Fruit fly (Drosophila melanogaster) whole organism, embryonic: ENCODE results near the gene CG15047.

Source experiments
- Adf1 ChIP-seq: fragments of 200-800 bp; sonication (Bioruptor generic); IDR thresholded peaks from 2 replicates; pipeline ENCODE4 v1.3.6; 2022; ENCODE audit warnings: missing biosample characterization, missing genetic modification characterization
- Bdp1 ChIP-seq: fragments of 200-800 bp; sonication (Bioruptor generic); optimal IDR thresholded peaks from 3 replicates; lab custom pipeline; 2016; ENCODE audit warnings: missing biosample characterization, missing genetic modification characterization
- Blimp-1 ChIP-seq: fragments of 200-800 bp; sonication (Bioruptor generic); optimal IDR thresholded peaks from 3 replicates; lab custom pipeline; 2018; ENCODE audit warnings: missing biosample characterization, missing genetic modification characterization, mild to moderate bottlenecking, moderate library complexity, missing genetic modification reagents
- CG11696 ChIP-seq: fragments of 200-800 bp; sonication (Bioruptor generic); IDR thresholded peaks from 2 replicates; pipeline ENCODE4 v1.3.6; 2022; ENCODE audit warnings: missing biosample characterization, missing genetic modification characterization
- CG13424 ChIP-seq: fragments of 200-800 bp; sonication (Bioruptor generic); optimal IDR thresholded peaks from 2 replicates; lab custom pipeline; 2019; ENCODE audit warnings: missing biosample characterization, mild to moderate bottlenecking, missing genetic modification characterization, moderate library complexity
- CG15269 ChIP-seq: fragments of 200-800 bp; sonication (Bioruptor generic); optimal IDR thresholded peaks from 2 replicates; lab custom pipeline; 2018; ENCODE audit warnings: missing biosample characterization, mild to moderate bottlenecking, missing genetic modification characterization, moderate library complexity
- CG16863 ChIP-seq: fragments of 200-800 bp; sonication (Bioruptor generic); optimal IDR thresholded peaks from 3 replicates; lab custom pipeline; 2016; ENCODE audit warnings: missing biosample characterization, missing genetic modification characterization
- CG17328 ChIP-seq: fragments of 200-800 bp; sonication (Bioruptor generic); IDR thresholded peaks from 2 replicates; pipeline ENCODE4 v1.3.6; 2022; ENCODE audit warnings: missing biosample characterization, missing genetic modification characterization
- CG2678 ChIP-seq: fragments of 200-800 bp; sonication (Bioruptor generic); optimal IDR thresholded peaks from 3 replicates; lab custom pipeline; 2019; ENCODE audit warnings: missing biosample characterization, mild to moderate bottlenecking, missing genetic modification characterization, moderate library complexity
- CG3163 ChIP-seq: fragments of 200-800 bp; sonication (Bioruptor generic); optimal IDR thresholded peaks from 3 replicates; lab custom pipeline; 2016; ENCODE audit warnings: missing biosample characterization, missing genetic modification characterization
- CG33557 ChIP-seq: fragments of 200-800 bp; sonication (Bioruptor generic); optimal IDR thresholded peaks from 2 replicates; lab custom pipeline; 2019; ENCODE audit warnings: missing biosample characterization, mild to moderate bottlenecking, missing genetic modification characterization, moderate library complexity
- CG4328 ChIP-seq: fragments of 200-800 bp; sonication (Bioruptor generic); optimal IDR thresholded peaks from 3 replicates; lab custom pipeline; 2017; ENCODE audit warnings: missing biosample characterization, missing genetic modification reagents, missing genetic modification characterization
- CG6175 ChIP-seq: fragments of 200-800 bp; sonication (Bioruptor generic); IDR thresholded peaks from 3 replicates; pipeline ENCODE4 v1.3.6; 2022; ENCODE audit warnings: missing biosample characterization, missing genetic modification characterization
- CG6689 ChIP-seq: fragments of 200-800 bp; sonication (Bioruptor generic); IDR thresholded peaks from 2 replicates; pipeline ENCODE4 v1.3.6; 2022; ENCODE audit warnings: missing biosample characterization, missing genetic modification characterization
- CG7556 ChIP-seq: fragments of 200-800 bp; sonication (Bioruptor generic); optimal IDR thresholded peaks from 2 replicates; lab custom pipeline; 2017; ENCODE audit warnings: missing biosample characterization, mild to moderate bottlenecking, missing genetic modification characterization
- CG7963 ChIP-seq: fragments of 200-800 bp; sonication (Bioruptor generic); IDR thresholded peaks from 3 replicates; pipeline ENCODE4 v1.3.6; 2022; ENCODE audit warnings: missing biosample characterization, missing genetic modification characterization; ENCODE audit not compliant: partially characterized antibody
- CG8089 ChIP-seq: fragments of 200-800 bp; sonication (Bioruptor generic); optimal IDR thresholded peaks from 3 replicates; lab custom pipeline; 2016; ENCODE audit warnings: missing biosample characterization, missing genetic modification characterization
- CG8924 ChIP-seq: fragments of 200-800 bp; optimal IDR thresholded peaks from 3 replicates; lab custom pipeline; 2019; ENCODE audit warnings: missing biosample characterization, mild to moderate bottlenecking, missing genetic modification characterization, moderate library complexity
- CoRest ChIP-seq: fragments of 200-800 bp; sonication (Bioruptor generic); optimal IDR thresholded peaks from 3 replicates; lab custom pipeline; 2018; ENCODE audit warnings: missing biosample characterization, mild to moderate bottlenecking, missing genetic modification characterization, moderate library complexity
- Dek ChIP-seq: fragments of 200-800 bp; sonication (Bioruptor generic); optimal IDR thresholded peaks from 3 replicates; lab custom pipeline; 2019; ENCODE audit warnings: missing biosample characterization, mild to moderate bottlenecking, missing genetic modification characterization, moderate library complexity
- Doc2 ChIP-seq: fragments of 200-800 bp; sonication (Bioruptor generic); IDR thresholded peaks from 2 replicates; pipeline ENCODE4 v1.3.6; 2022; ENCODE audit warnings: missing biosample characterization, missing genetic modification characterization
- E2f2 ChIP-seq: fragments of 200-800 bp; sonication (Bioruptor generic); IDR thresholded peaks from 2 replicates; pipeline ENCODE4 v1.3.6; 2022; ENCODE audit warnings: missing biosample characterization, missing genetic modification characterization
- Eip74EF ChIP-seq, 2 experiments: fragments of 200-800 bp in 1 of 2; fragments of >200 bp in 1 of 2; sonication (Bioruptor generic) in 1 of 2; optimal IDR thresholded peaks; 2 replicates each; lab custom pipeline; 2017 to 2019; ENCODE audit warnings: missing biosample characterization in 2 of 2, missing genetic modification characterization in 2 of 2, mild to moderate bottlenecking in 1 of 2, moderate library complexity in 1 of 2
- Ets65A ChIP-seq: fragments of 200-800 bp; sonication (Bioruptor generic); peaks from one replicate; lab custom pipeline; 2016; ENCODE audit warnings: missing biosample characterization, missing genetic modification characterization
- HHEX ChIP-seq: fragments of 200-800 bp; sonication (Bioruptor generic); optimal IDR thresholded peaks from 3 replicates; lab custom pipeline; 2017; ENCODE audit warnings: missing biosample characterization, mild to moderate bottlenecking, missing genetic modification characterization, missing genetic modification reagents
- HLHmδ ChIP-seq: fragments of 200-800 bp; sonication (Bioruptor generic); optimal IDR thresholded peaks from 2 replicates; lab custom pipeline; 2018; ENCODE audit warnings: missing biosample characterization, mild to moderate bottlenecking, missing genetic modification characterization, moderate library complexity
- Hmx ChIP-seq: fragments of 200-800 bp; sonication (Bioruptor generic); optimal IDR thresholded peaks from 2 replicates; lab custom pipeline; 2016; ENCODE audit warnings: missing biosample characterization, missing genetic modification characterization
- Lhr ChIP-seq: fragments of 200-800 bp; sonication (Bioruptor generic); optimal IDR thresholded peaks from 3 replicates; lab custom pipeline; 2017; ENCODE audit warnings: mild to moderate bottlenecking, missing biosample characterization, missing genetic modification reagents, missing genetic modification characterization
- Mad ChIP-seq: fragments of 200-800 bp; sonication (Bioruptor generic); optimal IDR thresholded peaks from 2 replicates; lab custom pipeline; 2016; ENCODE audit warnings: missing biosample characterization, missing genetic modification characterization
- NK7.1 ChIP-seq: fragments of 200-800 bp; sonication (Bioruptor generic); optimal IDR thresholded peaks from 3 replicates; lab custom pipeline; 2016; ENCODE audit warnings: missing biosample characterization, missing genetic modification characterization
- Rx ChIP-seq: fragments of 200-800 bp; sonication (Bioruptor generic); IDR thresholded peaks from 2 replicates; pipeline ENCODE4 v1.3.6; 2022; ENCODE audit warnings: missing biosample characterization, missing genetic modification characterization
- Xbp1 ChIP-seq: fragments of 200-800 bp; sonication (Bioruptor generic); optimal IDR thresholded peaks from 3 replicates; lab custom pipeline; 2016; ENCODE audit warnings: missing biosample characterization, mild to moderate bottlenecking, missing genetic modification characterization
- abd-A ChIP-seq: fragments of 200-800 bp; sonication (Bioruptor generic); optimal IDR thresholded peaks from 3 replicates; lab custom pipeline; 2019; ENCODE audit warnings: missing biosample characterization, mild to moderate bottlenecking, missing genetic modification characterization, moderate library complexity
- ato ChIP-seq: fragments of 200-800 bp; sonication (Bioruptor generic); IDR thresholded peaks from 2 replicates; pipeline ENCODE4 v1.3.6; 2022; ENCODE audit warnings: missing biosample characterization, missing genetic modification characterization; ENCODE audit not compliant: partially characterized antibody
- az2 ChIP-seq: fragments of 200-800 bp; sonication (Bioruptor generic); optimal IDR thresholded peaks from 3 replicates; lab custom pipeline; 2016; ENCODE audit warnings: missing biosample characterization, missing genetic modification characterization
- bowl ChIP-seq: fragments of 200-800 bp; sonication (Bioruptor generic); IDR thresholded peaks from 2 replicates; pipeline ENCODE4 v1.3.6; 2022; ENCODE audit warnings: missing biosample characterization, missing genetic modification characterization
- cato ChIP-seq: fragments of 200-800 bp; sonication (Bioruptor generic); optimal IDR thresholded peaks from 2 replicates; lab custom pipeline; 2016; ENCODE audit warnings: missing biosample characterization, missing genetic modification characterization, borderline replicate concordance
- crp ChIP-seq, 2 experiments: fragments of 200-800 bp; sonication (Bioruptor generic); optimal IDR thresholded peaks; 2 replicates in 1 of 2; 3 replicates in 1 of 2; lab custom pipeline; 2017; ENCODE audit warnings: missing biosample characterization in 2 of 2, missing genetic modification characterization in 2 of 2, mild to moderate bottlenecking in 1 of 2, moderate library complexity in 1 of 2
- da ChIP-seq: fragments of 200-800 bp; sonication (Bioruptor generic); optimal IDR thresholded peaks from 2 replicates; lab custom pipeline; 2016; ENCODE audit warnings: missing biosample characterization, missing genetic modification characterization
- dm ChIP-seq: fragments of 200-800 bp; sonication (Bioruptor generic); optimal IDR thresholded peaks from 3 replicates; lab custom pipeline; 2016; ENCODE audit warnings: missing biosample characterization, missing genetic modification characterization
- dpn ChIP-seq, 2 experiments: fragments of 200-800 bp; sonication (Bioruptor generic); optimal IDR thresholded peaks; 3 replicates each; lab custom pipeline; 2016; ENCODE audit warnings: missing biosample characterization in 2 of 2, missing genetic modification characterization in 2 of 2
- fru ChIP-seq: fragments of >200 bp; optimal IDR thresholded peaks from 2 replicates; lab custom pipeline; 2017
- gsb ChIP-seq: fragments of 200-800 bp; sonication (Bioruptor generic); IDR thresholded peaks from 2 replicates; pipeline ENCODE4 v1.3.6; 2022; ENCODE audit warnings: missing biosample characterization, missing genetic modification characterization
- hth ChIP-seq: fragments of >200 bp; optimal IDR thresholded peaks from 2 replicates; lab custom pipeline; 2017; ENCODE audit warnings: inconsistent platforms
- kah ChIP-seq: fragments of 200-800 bp; sonication (Bioruptor generic); optimal IDR thresholded peaks from 2 replicates; lab custom pipeline; 2018; ENCODE audit warnings: missing biosample characterization, mild to moderate bottlenecking, missing genetic modification characterization
- lbe ChIP-seq: fragments of 200-800 bp; sonication (Bioruptor generic); optimal IDR thresholded peaks from 2 replicates; lab custom pipeline; 2016; ENCODE audit warnings: missing biosample characterization, mild to moderate bottlenecking, missing genetic modification characterization
- luna ChIP-seq: fragments of 200-800 bp; sonication (Bioruptor generic); optimal IDR thresholded peaks from 2 replicates; lab custom pipeline; 2016; ENCODE audit warnings: missing biosample characterization, missing genetic modification characterization
- sc ChIP-seq, 3 experiments: fragments of >200 bp in 2 of 3; fragments of 200-800 bp in 1 of 3; sonication (Bioruptor generic) in 1 of 3; optimal IDR thresholded peaks; 2 replicates in 2 of 3; 3 replicates in 1 of 3; lab custom pipeline; 2017; ENCODE audit warnings: mild to moderate bottlenecking in 1 of 3, missing biosample characterization in 1 of 3, missing genetic modification characterization in 1 of 3, missing genetic modification reagents in 1 of 3
- schlank ChIP-seq: fragments of 200-800 bp; sonication (Bioruptor generic); optimal IDR thresholded peaks from 2 replicates; lab custom pipeline; 2018; ENCODE audit warnings: missing biosample characterization, mild to moderate bottlenecking, missing genetic modification characterization
- tx ChIP-seq: fragments of 200-800 bp; sonication (Bioruptor generic); optimal IDR thresholded peaks from 2 replicates; lab custom pipeline; 2016; ENCODE audit warnings: missing biosample characterization, missing genetic modification characterization

Gene CG15047

DNA sequence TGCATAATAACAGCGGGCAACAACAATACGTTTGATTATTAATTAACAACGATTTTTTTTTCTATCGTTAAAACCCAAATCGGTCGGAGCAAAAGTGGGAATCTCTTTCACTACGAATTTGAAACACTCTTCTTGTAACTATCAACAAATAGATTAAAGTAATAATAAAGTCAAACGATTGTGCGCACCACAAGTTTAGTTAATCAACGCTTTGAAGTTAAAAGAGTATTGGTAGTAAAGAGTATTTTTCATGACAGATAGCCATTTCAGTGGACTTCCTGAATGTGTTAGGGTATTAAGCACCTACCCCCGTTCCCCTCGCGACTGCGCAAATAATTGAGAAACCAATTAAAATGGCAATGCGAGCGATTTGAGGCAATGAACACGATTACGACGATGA is 18.3 kb downstream of the CG15047 start (continued):
- peak; percentile 83 to 84 for TF ChIP-seq dpn (GFP tag; optimal IDR thresholded peaks at IDR 0.05; lab: Kevin White, UChicago)
- peak; percentile 71 for TF ChIP-seq CG16863 (GFP tag; lab: Kevin White, UChicago)
- peak; percentile 51 for TF ChIP-seq Bdp1 (GFP tag; lab: Kevin White, UChicago)
- TF ChIP-seq Blimp-1 (GFP tag; lab: Kevin White, UChicago) = peak; percentile 52
- 0 out of 2 replicates have a peak, but pooled peaks have one; percentile 17 for TF ChIP-seq Doc2
- peak; percentile 33 for TF ChIP-seq luna
- no peak for TF ChIP-seq fru (lab: Kevin White, UChicago)
- TF ChIP-seq CG8089 (GFP tag; lab: Kevin White, UChicago) = peak; percentile 55
- TF ChIP-seq ato (GFP tag; lab: Robert Waterston, UW) = no peak
- TF ChIP-seq E2f2 = peak; percentile 53
- TF ChIP-seq CG13424 = peak; percentile 85
- peak; percentile 12 for TF ChIP-seq CG4328 (GFP tag; lab: Kevin White, UChicago)
- peak; percentile 53; the same call in 1 of the 2 replicates for TF ChIP-seq Adf1
- peak; percentile 73 for TF ChIP-seq CG17328
- TF ChIP-seq da (GFP tag; lab: Kevin White, UChicago) = no peak
- peak; percentile 59 for TF ChIP-seq Mad (GFP tag; lab: Kevin White, UChicago)
- 0 out of 2 replicates have a peak, but pooled peaks have one; percentile 39 for TF ChIP-seq CG11696 (GFP tag; lab: Robert Waterston, UW)
- TF ChIP-seq HHEX = peak; percentile 75
- TF ChIP-seq cato = peak; percentile 8
- TF ChIP-seq Hmx (GFP tag; lab: Kevin White, UChicago) = no peak
- peak; percentile 65 for TF ChIP-seq tx (GFP tag; lab: Kevin White, UChicago)
- no peak for TF ChIP-seq CG33557 (GFP tag; lab: Kevin White, UChicago)
- TF ChIP-seq Dek (tag; lab: Kevin White, UChicago) = peak; percentile 68
- TF ChIP-seq az2 (GFP tag; lab: Kevin White, UChicago) = peak; percentile 68
- peak; percentile 49 for TF ChIP-seq CG3163 (GFP tag; lab: Kevin White, UChicago)
- peak in 1 of 2 experiments; percentile 54 for TF ChIP-seq Eip74EF (GFP tag; optimal IDR thresholded peaks at IDR 0.05; lab: Kevin White, UChicago)
- peak; percentile 89 for TF ChIP-seq gsb (GFP tag; lab: Robert Waterston, UW)
- peak; percentile 74 for TF ChIP-seq CG8924 (tag; lab: Kevin White, UChicago)
- peak; percentile 86 for TF ChIP-seq CG6689
- TF ChIP-seq abd-A = peak; percentile 18
- TF ChIP-seq CG15269 (tag; lab: Kevin White, UChicago) = peak; percentile 87
- TF ChIP-seq hth (lab: Kevin White, UChicago) = no peak
- no peak for TF ChIP-seq sc (optimal IDR thresholded peaks at IDR 0.05; lab: Kevin White, UChicago)
- TF ChIP-seq sc (GFP tag; optimal IDR thresholded peaks at IDR 0.05; lab: Kevin White, UChicago) = peak; percentile 22
- TF ChIP-seq NK7.1 (GFP tag; lab: Kevin White, UChicago) = peak; percentile 46
- peak; percentile 81 for TF ChIP-seq Xbp1 (GFP tag; lab: Kevin White, UChicago)
- TF ChIP-seq Ets65A (GFP tag; lab: Kevin White, UChicago) = peak; percentile 96
- TF ChIP-seq CG7556 = peak; percentile 61
- TF ChIP-seq CG2678 = peak; percentile 87
- TF ChIP-seq kah = peak; percentile 34
- TF ChIP-seq schlank = peak; percentile 60
- TF ChIP-seq CoRest = peak; percentile 87
- TF ChIP-seq CG6175 (GFP tag; lab: Robert Waterston, UW) = peak; percentile 81; the same call in 2 of the 3 replicates
- peak; percentile 52 for TF ChIP-seq lbe (GFP tag; lab: Kevin White, UChicago)
- TF ChIP-seq dm (GFP tag; lab: Kevin White, UChicago) = peak; percentile 40
- TF ChIP-seq CG7963 (GFP tag; lab: Robert Waterston, UW) = no peak
- peak; percentile 58; the same call in 1 of the 2 replicates for TF ChIP-seq bowl (GFP tag; lab: Robert Waterston, UW)
- TF ChIP-seq HLHmδ (GFP tag; lab: Kevin White, UChicago) = no peak
- TF ChIP-seq Lhr (GFP tag; lab: Kevin White, UChicago) = no peak
- peak; percentile 71 for TF ChIP-seq Rx (GFP tag; lab: Robert Waterston, UW)
- peak in 1 of 2 experiments; percentile 2 for TF ChIP-seq crp (GFP tag; optimal IDR thresholded peaks at IDR 0.05; lab: Kevin White, UChicago)
